Worm (Caenorhabditis elegans) whole organism, early embryonic: ENCODE data around the gene F38E1.6.

Source experiments
- F13C5.2 ChIP-seq: sonication (generic microtip); optimal IDR thresholded peaks from 2 replicates; lab custom pipeline; 2017; ENCODE audit warnings: mild to moderate bottlenecking, missing genetic modification characterization, inconsistent platforms, missing compliant biosample characterization
- ama-1 ChIP-seq: fragments of 150-350 bp; optimal IDR thresholded peaks from 2 replicates; lab custom pipeline; 2014
- ets-7 ChIP-seq: sonication (generic microtip); optimal IDR thresholded peaks from 2 replicates; lab custom pipeline; 2016; ENCODE audit warnings: missing genotype, missing genetic modification characterization, missing compliant biosample characterization
- flt-1 ChIP-seq: fragments of 200-800 bp; sonication (Bioruptor generic); IDR thresholded peaks from 2 replicates; pipeline ENCODE4 v1.3.6; 2022; ENCODE audit warnings: missing genetic modification characterization, missing compliant biosample characterization
- hmbx-1 ChIP-seq: sonication (generic microtip); optimal IDR thresholded peaks from 2 replicates; lab custom pipeline; 2016; ENCODE audit warnings: mild to moderate bottlenecking, missing genetic modification characterization, missing compliant biosample characterization
- hmg-4 ChIP-seq: fragments of 200-800 bp; sonication (Bioruptor generic); optimal IDR thresholded peaks from 2 replicates; lab custom pipeline; 2018; ENCODE audit warnings: mild to moderate bottlenecking, missing genetic modification characterization, missing compliant biosample characterization
- scrt-1 ChIP-seq: fragments of 200-800 bp; sonication (Bioruptor generic); IDR thresholded peaks from 2 replicates; pipeline ENCODE4 v1.3.6; 2022; ENCODE audit warnings: missing genetic modification characterization, missing compliant biosample characterization
- sea-1 ChIP-seq: fragments of 200-800 bp; sonication (Bioruptor generic); conservative IDR thresholded peaks from 2 replicates; pipeline ENCODE4 v1.3.6; 2022; ENCODE audit warnings: missing genetic modification characterization, missing compliant biosample characterization
- tbx-11 ChIP-seq: fragments of 200-800 bp; sonication (Bioruptor generic); IDR thresholded peaks from 2 replicates; pipeline ENCODE4 v1.3.6; 2022; ENCODE audit warnings: missing genetic modification characterization, missing compliant biosample characterization
- tbx-37 ChIP-seq: fragments of 200-800 bp; sonication (Bioruptor generic); conservative IDR thresholded peaks from 2 replicates; pipeline ENCODE4 v1.3.6; 2022; ENCODE audit warnings: missing genetic modification reagents, missing genetic modification characterization, missing compliant biosample characterization
- tra-4 ChIP-seq: sonication (generic microtip); optimal IDR thresholded peaks from 2 replicates; lab custom pipeline; 2017; ENCODE audit warnings: missing genetic modification characterization, missing compliant biosample characterization

ce11 chrV:8359792-8360191, at the start of gene F38E1.6:
- TF ChIP-seq tbx-37 (GFP tag; lab: Robert Waterston, UW), result no peak
- TF ChIP-seq hmbx-1 (tag; lab: Kevin White, UChicago), result no peak
- TF ChIP-seq ama-1 (lab: Kevin White, UChicago), result no peak
- no peak for TF ChIP-seq flt-1
- no peak for TF ChIP-seq tbx-11 (GFP tag; lab: Robert Waterston, UW)
- TF ChIP-seq sea-1 (GFP tag; lab: Robert Waterston, UW), result no peak
- TF ChIP-seq ets-7, result no peak
- TF ChIP-seq tra-4 (tag; lab: Kevin White, UChicago), result no peak
- no peak for TF ChIP-seq scrt-1 (GFP tag; lab: Robert Waterston, UW)
- no peak for TF ChIP-seq F13C5.2 (tag; lab: Kevin White, UChicago)
- no peak for TF ChIP-seq hmg-4 (GFP tag; lab: Kevin White, UChicago)
